Fruit fly (Drosophila melanogaster): ENCODE results near the gene CG14115.

CG14115 gene

dm6 chr3L:13041292-13042067, 19.7 kb downstream of the CG14115 start, which contains the start of gene RpS4 (continued):
- peak; percentile 40 for TF ChIP-seq crol (GFP tag; IDR thresholded peaks at IDR 0.05)
- TF ChIP-seq Stat92E (GFP tag; optimal IDR thresholded peaks at IDR 0.05) = peak in 1 of 3 experiments; percentile 83
- peak; percentile 75 for TF ChIP-seq HLH54F (GFP tag; optimal IDR thresholded peaks at IDR 0.05)
- peak; percentile 79 for TF ChIP-seq cwo (GFP tag; optimal IDR thresholded peaks at IDR 0.05)
- peak; percentile 38 for TF ChIP-seq Elba2 (GFP tag; optimal IDR thresholded peaks at IDR 0.05)
- TF ChIP-seq maf-S (GFP tag; optimal IDR thresholded peaks at IDR 0.05) = peak; percentile 64
- peak; percentile 53 for TF ChIP-seq BEAF-32 (GFP tag; optimal IDR thresholded peaks at IDR 0.05)
- TF ChIP-seq Fer1 (GFP tag; optimal IDR thresholded peaks at IDR 0.05) = peak; percentile 96
- TF ChIP-seq sc (optimal IDR thresholded peaks at IDR 0.05) = no peak
- peak; percentile 76 for TF ChIP-seq sc (GFP tag; optimal IDR thresholded peaks at IDR 0.05)
- TF ChIP-seq fd102C (GFP tag; optimal IDR thresholded peaks at IDR 0.05) = peak; percentile 86
- TF ChIP-seq stc (GFP tag; IDR thresholded peaks at IDR 0.05) = peak; percentile 84
- peak; percentile 77 for TF ChIP-seq ara (GFP tag; IDR thresholded peaks at IDR 0.05)
- peak; percentile 95 for TF ChIP-seq bcd (GFP tag; optimal IDR thresholded peaks at IDR 0.05)
- TF ChIP-seq E2f2 (GFP tag; IDR thresholded peaks at IDR 0.05) = peak; percentile 37
- TF ChIP-seq twi (tag; optimal IDR thresholded peaks at IDR 0.05) = peak; percentile 62
- TF ChIP-seq CG31224 (GFP tag; IDR thresholded peaks at IDR 0.05) = peak; percentile 64; the same call in 1 of the 2 replicates
- TF ChIP-seq grn (GFP tag; optimal IDR thresholded peaks at IDR 0.05) = peak; percentile 73
- peak; percentile 75 for TF ChIP-seq CG9437 (GFP tag; optimal IDR thresholded peaks at IDR 0.05)
- peak; percentile 85 for TF ChIP-seq CG8359 (GFP tag; optimal IDR thresholded peaks at IDR 0.05; ENCODE audit: borderline replicate concordance)
- peak; percentile 50 for TF ChIP-seq gem (tag; optimal IDR thresholded peaks at IDR 0.05)
- peak; percentile 45 for TF ChIP-seq CG4820 (GFP tag; optimal IDR thresholded peaks at IDR 0.05)
- TF ChIP-seq pum (GFP tag; optimal IDR thresholded peaks at IDR 0.05) = peak; percentile 68
- TF ChIP-seq Hey (tag; optimal IDR thresholded peaks at IDR 0.05) = peak; percentile 95
- peak; percentile 71 for TF ChIP-seq gsb (GFP tag; IDR thresholded peaks at IDR 0.05)
- TF ChIP-seq Tbp (GFP tag; optimal IDR thresholded peaks at IDR 0.05) = peak; percentile 70
- TF ChIP-seq rib (GFP tag; IDR thresholded peaks at IDR 0.05) = peak; percentile 83
- TF ChIP-seq Trl (optimal IDR thresholded peaks at IDR 0.05) = no peak
- peak; percentile 89 for TF ChIP-seq Trl (GFP tag; optimal IDR thresholded peaks at IDR 0.05)
- TF ChIP-seq sd (tag; optimal IDR thresholded peaks at IDR 0.05) = peak; percentile 31
- TF ChIP-seq Dip3 (GFP tag; optimal IDR thresholded peaks at IDR 0.05) = peak; percentile 75
- peak; percentile 96 for TF ChIP-seq CG18619 (GFP tag; optimal IDR thresholded peaks at IDR 0.05)
- peak; percentile 71 for TF ChIP-seq Sry-β (GFP tag; optimal IDR thresholded peaks at IDR 0.05)
- no peak for TF ChIP-seq CG1832 (GFP tag; optimal IDR thresholded peaks at IDR 0.05)
- peak; percentile 31 for TF ChIP-seq CG10462 (GFP tag; optimal IDR thresholded peaks at IDR 0.05)
- TF ChIP-seq pros (GFP tag; optimal IDR thresholded peaks at IDR 0.05) = peak; percentile 64
- TF ChIP-seq Dip2 (GFP tag; IDR thresholded peaks at IDR 0.05) = peak; percentile 62
- TF ChIP-seq CG17612 (GFP tag; IDR thresholded peaks at IDR 0.05) = peak; percentile 77
- peak; percentile 96 for TF ChIP-seq HHEX (GFP tag; optimal IDR thresholded peaks at IDR 0.05)
- peak; percentile 51 for TF ChIP-seq CG16813 (GFP tag; IDR thresholded peaks at IDR 0.05; ENCODE audit: partially characterized antibody)
- peak; percentile 92 for TF ChIP-seq pb (GFP tag; optimal IDR thresholded peaks at IDR 0.05)
- peak; percentile 29; the same call in 2 of the 3 replicates for TF ChIP-seq Opbp (GFP tag; IDR thresholded peaks at IDR 0.05; ENCODE audit: partially characterized antibody)
- peak; percentile 88 for TF ChIP-seq CG9876 (GFP tag; optimal IDR thresholded peaks at IDR 0.05)
- peak; percentile 98 for TF ChIP-seq MTF-1 (GFP tag; optimal IDR thresholded peaks at IDR 0.05; ENCODE audit: borderline replicate concordance)
- peak; percentile 48; the same call in 1 of the 2 replicates for TF ChIP-seq Adf1 (GFP tag; IDR thresholded peaks at IDR 0.05)
- TF ChIP-seq CG15269 (tag; optimal IDR thresholded peaks at IDR 0.05) = peak; percentile 85
- 0 out of 4 replicates have a peak, but pooled peaks have one; percentile 8 for TF ChIP-seq Dll (GFP tag; IDR thresholded peaks at IDR 0.05; ENCODE audit: partially characterized antibody)
- peak; percentile 89 for TF ChIP-seq slbo (GFP tag; IDR thresholded peaks at IDR 0.05)
- TF ChIP-seq mirr (GFP tag; optimal IDR thresholded peaks at IDR 0.05) = peak; percentile 99
